Worm (Caenorhabditis elegans) whole organism, young adult: ENCODE measurements around the gene aldo-1.
A peak's percentile ranks its signal among the peaks of the same experiment; 100 is the strongest.

Experiments
- B0019.2 ChIP-seq: fragments of 200-800 bp; sonication (Bioruptor generic); conservative IDR thresholded peaks from 2 replicates; pipeline ENCODE4 v1.3.6; 2022; ENCODE audit warnings: missing genetic modification reagents, missing genetic modification characterization, missing compliant biosample characterization
- B0261.1 ChIP-seq: sonication (generic microtip); optimal IDR thresholded peaks from 2 replicates; lab custom pipeline; 2016; ENCODE audit warnings: mild to moderate bottlenecking, missing genetic modification characterization, moderate library complexity, missing compliant biosample characterization
- F22D6.2 ChIP-seq: sonication (generic microtip); optimal IDR thresholded peaks from 2 replicates; lab custom pipeline; 2016; ENCODE audit warnings: mild to moderate bottlenecking, missing genetic modification characterization, missing compliant biosample characterization
- F33H1.4 ChIP-seq: fragments of 200-800 bp; sonication (Bioruptor generic); IDR thresholded peaks from 2 replicates; pipeline ENCODE4 v1.3.6; 2022; ENCODE audit warnings: missing genetic modification reagents, missing genetic modification characterization, missing compliant biosample characterization
- T07F8.4 ChIP-seq: sonication (generic microtip); optimal IDR thresholded peaks from 2 replicates; lab custom pipeline; 2016; ENCODE audit warnings: mild to moderate bottlenecking, missing genetic modification characterization, moderate library complexity, missing compliant biosample characterization
- Y53G8AR.9 ChIP-seq: fragments of 200-800 bp; sonication (Bioruptor generic); conservative IDR thresholded peaks from 2 replicates; pipeline ENCODE4 v1.3.6; 2022; ENCODE audit warnings: missing genetic modification reagents, missing genetic modification characterization, missing compliant biosample characterization
- Y56A3A.18 ChIP-seq: fragments of 200-800 bp; sonication (Bioruptor generic); IDR thresholded peaks from 2 replicates; pipeline ENCODE4 v1.3.6; 2022; ENCODE audit warnings: missing genetic modification reagents, missing genetic modification characterization, missing compliant biosample characterization
- ama-1 ChIP-seq, 3 experiments: fragments of 150-350 bp in 1 of 3; sonication (generic microtip) in 2 of 3; optimal IDR thresholded peaks; 2 replicates each; lab custom pipeline; 2014 to 2018; ENCODE audit warnings: missing biosample characterization in 2 of 3, missing genetic modification characterization in 2 of 3, missing genetic modification reagents in 2 of 3
- athp-1 ChIP-seq: sonication (generic microtip); optimal IDR thresholded peaks from 2 replicates; lab custom pipeline; 2017; ENCODE audit warnings: mild to moderate bottlenecking, missing genetic modification characterization, missing compliant biosample characterization
- ccch-3 ChIP-seq: fragments of 200-800 bp; sonication (Bioruptor generic); optimal IDR thresholded peaks from 2 replicates; lab custom pipeline; 2018; ENCODE audit warnings: mild to moderate bottlenecking, missing genetic modification characterization, missing compliant biosample characterization
- ceh-79 ChIP-seq: sonication (generic microtip); optimal IDR thresholded peaks from 2 replicates; lab custom pipeline; 2017; ENCODE audit warnings: mild to moderate bottlenecking, missing genetic modification characterization, missing compliant biosample characterization
- dox-1 ChIP-seq: fragments of 200-800 bp; sonication (Bioruptor generic); IDR thresholded peaks from 2 replicates; pipeline ENCODE4 v1.3.6; 2022; ENCODE audit warnings: missing genetic modification reagents, missing genetic modification characterization, missing compliant biosample characterization
- efl-1 ChIP-seq: fragments of 150-350 bp; optimal IDR thresholded peaks from 2 replicates; lab custom pipeline; 2014; ENCODE audit warnings: missing biosample characterization, missing genetic modification reagents, missing genetic modification characterization
- ekl-4 ChIP-seq: fragments of 200-800 bp; sonication (Bioruptor generic); IDR thresholded peaks from 2 replicates; pipeline ENCODE4 v1.3.6; 2022; ENCODE audit warnings: missing genetic modification reagents, missing genetic modification characterization, missing compliant biosample characterization
- fkh-3 ChIP-seq: sonication (generic microtip); optimal IDR thresholded peaks from 2 replicates; lab custom pipeline; 2016; ENCODE audit warnings: mild to moderate bottlenecking, missing genetic modification characterization, missing compliant biosample characterization
- gei-17 ChIP-seq: fragments of 200-800 bp; sonication (Bioruptor generic); optimal IDR thresholded peaks from 2 replicates; lab custom pipeline; 2018; ENCODE audit warnings: mild to moderate bottlenecking, missing genetic modification characterization, missing compliant biosample characterization
- him-1 ChIP-seq: sonication (generic microtip); optimal IDR thresholded peaks from 2 replicates; lab custom pipeline; 2016; ENCODE audit warnings: missing genotype, missing genetic modification reagents, missing genetic modification characterization, missing compliant biosample characterization
- hlh-12 ChIP-seq: sonication (generic microtip); optimal IDR thresholded peaks from 2 replicates; lab custom pipeline; 2016; ENCODE audit warnings: missing genetic modification characterization, missing compliant biosample characterization
- hlh-26 ChIP-seq: fragments of 200-800 bp; sonication (Bioruptor generic); conservative IDR thresholded peaks from 2 replicates; pipeline ENCODE4 v1.3.6; 2022; ENCODE audit warnings: missing genetic modification reagents, missing genetic modification characterization, missing compliant biosample characterization
- hmg-1.2 ChIP-seq: fragments of 200-800 bp; sonication (Bioruptor generic); IDR thresholded peaks from 2 replicates; pipeline ENCODE4 v1.3.6; 2022; ENCODE audit warnings: missing genetic modification reagents, missing genetic modification characterization, missing compliant biosample characterization
- hmg-20 ChIP-seq: fragments of 200-800 bp; sonication (Bioruptor generic); IDR thresholded peaks from 2 replicates; pipeline ENCODE4 v1.3.6; 2022; ENCODE audit warnings: missing genetic modification reagents, missing genetic modification characterization, missing compliant biosample characterization
- lin-40 ChIP-seq: sonication (generic microtip); optimal IDR thresholded peaks from 2 replicates; lab custom pipeline; 2016; ENCODE audit warnings: missing genetic modification characterization, mild to moderate bottlenecking, missing compliant biosample characterization, missing genotype, missing genetic modification reagents
- lin-54 ChIP-seq: fragments of 200-800 bp; sonication (Bioruptor generic); optimal IDR thresholded peaks from 2 replicates; lab custom pipeline; 2018; ENCODE audit warnings: mild to moderate bottlenecking, missing genetic modification characterization, missing compliant biosample characterization
- lir-1 ChIP-seq: fragments of 200-800 bp; sonication (Bioruptor generic); conservative IDR thresholded peaks from 2 replicates; pipeline ENCODE4 v1.3.6; 2022; ENCODE audit warnings: missing genetic modification reagents, missing genetic modification characterization, missing compliant biosample characterization
- lsl-1 ChIP-seq: fragments of 200-800 bp; sonication (Bioruptor generic); optimal IDR thresholded peaks from 2 replicates; lab custom pipeline; 2018; ENCODE audit warnings: mild to moderate bottlenecking, missing genetic modification characterization, moderate library complexity, missing compliant biosample characterization
- madf-10 ChIP-seq: sonication (generic microtip); optimal IDR thresholded peaks from 2 replicates; lab custom pipeline; 2016; ENCODE audit warnings: mild to moderate bottlenecking, missing genetic modification characterization, missing compliant biosample characterization
- madf-6 ChIP-seq: fragments of 200-800 bp; sonication (Bioruptor generic); IDR thresholded peaks from 2 replicates; pipeline ENCODE4 v1.3.6; 2022; ENCODE audit warnings: missing genetic modification reagents, missing genetic modification characterization, missing compliant biosample characterization
- madf-8 ChIP-seq: fragments of 200-800 bp; sonication (Bioruptor generic); conservative IDR thresholded peaks from 2 replicates; pipeline ENCODE4 v1.3.6; 2022; ENCODE audit warnings: missing genetic modification reagents, missing genetic modification characterization, missing compliant biosample characterization
- mcd-1 ChIP-seq: fragments of 200-800 bp; sonication (Bioruptor generic); IDR thresholded peaks from 2 replicates; pipeline ENCODE4 v1.3.6; 2022; ENCODE audit warnings: missing genetic modification reagents, missing genetic modification characterization, missing compliant biosample characterization
- nhr-120 ChIP-seq: fragments of 200-800 bp; sonication (Bioruptor generic); IDR thresholded peaks from 2 replicates; pipeline ENCODE4 v1.3.6; 2022; ENCODE audit warnings: missing genetic modification characterization, missing compliant biosample characterization
- pbrm-1 ChIP-seq: fragments of 200-800 bp; sonication (Bioruptor generic); IDR thresholded peaks from 2 replicates; pipeline ENCODE4 v1.3.6; 2022; ENCODE audit warnings: missing genetic modification reagents, missing genetic modification characterization, missing compliant biosample characterization
- sdz-38 ChIP-seq: sonication (generic microtip); optimal IDR thresholded peaks from 2 replicates; lab custom pipeline; 2016; ENCODE audit warnings: missing genotype, missing genetic modification characterization, missing compliant biosample characterization
- sea-2 ChIP-seq: fragments of 200-800 bp; sonication (Bioruptor generic); IDR thresholded peaks from 2 replicates; pipeline ENCODE4 v1.3.6; 2022; ENCODE audit warnings: missing genetic modification characterization, missing compliant biosample characterization
- unc-62 ChIP-seq: fragments of 150-350 bp; optimal IDR thresholded peaks from 2 replicates; lab custom pipeline; 2014; ENCODE audit warnings: missing biosample characterization, missing genetic modification reagents, missing genetic modification characterization
- xnd-1 ChIP-seq: sonication (generic microtip); optimal IDR thresholded peaks from 2 replicates; lab custom pipeline; 2016; ENCODE audit warnings: missing genotype, missing genetic modification reagents, missing genetic modification characterization, missing compliant biosample characterization
- zim-3 ChIP-seq: sonication (generic microtip); optimal IDR thresholded peaks from 2 replicates; lab custom pipeline; 2017; ENCODE audit warnings: mild to moderate bottlenecking, missing genetic modification characterization, moderate library complexity, missing compliant biosample characterization
- ztf-26 ChIP-seq: sonication (generic microtip); optimal IDR thresholded peaks from 2 replicates; lab custom pipeline; 2017; ENCODE audit warnings: missing genetic modification characterization, missing compliant biosample characterization

Gene aldo-1

DNA sequence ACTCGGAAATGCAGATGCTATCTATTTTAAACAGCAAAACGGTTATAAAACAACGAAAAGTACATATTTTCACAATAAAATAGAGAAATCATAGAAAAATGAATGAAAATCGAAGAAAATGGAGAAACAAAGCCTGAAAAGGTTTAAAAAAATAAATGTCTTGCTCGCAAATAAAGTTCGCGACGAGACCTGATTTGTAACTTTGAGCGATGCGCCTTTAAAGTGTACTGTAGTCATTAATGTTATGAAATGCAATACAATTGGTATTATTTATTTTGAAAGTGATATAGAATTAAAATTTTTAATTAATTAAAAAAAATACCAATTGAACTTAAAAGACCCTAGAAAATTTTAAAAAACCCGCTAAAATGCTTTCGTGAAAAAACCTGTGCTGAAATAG lies 3.5 kb downstream of the aldo-1 start:
- no peak for TF ChIP-seq ama-1 (optimal IDR thresholded peaks at IDR 0.05; lab: Kevin White, UChicago)
- TF ChIP-seq ama-1 (GFP tag; optimal IDR thresholded peaks at IDR 0.05; lab: Kevin White, UChicago), result no peak
- peak; percentile 70 for TF ChIP-seq madf-6 (GFP tag; lab: Robert Waterston, UW)
- peak; percentile 41; the same call in 1 of the 2 replicates for TF ChIP-seq madf-8 (GFP tag; lab: Robert Waterston, UW)
- TF ChIP-seq F33H1.4 (GFP tag; lab: Robert Waterston, UW), result peak; percentile 77
- TF ChIP-seq lsl-1 (GFP tag; lab: Kevin White, UChicago), result peak; percentile 81
- TF ChIP-seq xnd-1 (tag; lab: Kevin White, UChicago), result peak; percentile 59
- no peak for TF ChIP-seq pbrm-1
- no peak for TF ChIP-seq madf-10 (tag; lab: Kevin White, UChicago)

DNA sequence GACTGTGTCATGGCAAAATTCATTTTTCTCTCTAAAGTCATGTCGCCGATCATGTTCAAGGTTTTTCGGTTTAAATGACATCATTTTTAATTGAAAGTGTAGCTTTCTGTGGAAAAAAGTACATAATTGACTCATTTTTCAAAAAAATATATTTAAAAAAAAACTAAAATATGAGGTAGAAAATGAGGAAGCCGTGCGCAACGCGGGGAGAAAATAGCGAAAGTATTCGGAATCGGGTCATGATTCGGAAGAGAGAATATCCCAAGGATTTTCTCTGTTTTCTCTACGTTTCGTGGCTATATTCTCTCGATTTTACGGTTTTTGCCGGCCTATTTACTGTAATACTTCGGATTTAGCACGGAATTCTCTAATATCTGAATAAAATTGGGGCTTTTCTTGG lies 4.0 kb downstream of the aldo-1 start:
- TF ChIP-seq hmg-20 (GFP tag; lab: Robert Waterston, UW), result no peak
- TF ChIP-seq dox-1, result no peak
- no peak for TF ChIP-seq madf-6 (GFP tag; lab: Robert Waterston, UW)
- TF ChIP-seq athp-1 (tag; lab: Kevin White, UChicago), result no peak
- TF ChIP-seq sdz-38 (tag; lab: Kevin White, UChicago), result no peak
- TF ChIP-seq B0019.2, result no peak
- no peak for TF ChIP-seq hlh-12 (tag; lab: Kevin White, UChicago)
- TF ChIP-seq F22D6.2 (tag; lab: Kevin White, UChicago), result no peak
- TF ChIP-seq zim-3 (tag; lab: Kevin White, UChicago), result no peak
- no peak for TF ChIP-seq lir-1 (GFP tag; lab: Robert Waterston, UW)
- TF ChIP-seq lin-54, result no peak
- TF ChIP-seq efl-1 (GFP tag; lab: Kevin White, UChicago), result no peak
- no peak for TF ChIP-seq ekl-4
- no peak for TF ChIP-seq unc-62 (GFP tag; lab: Kevin White, UChicago)
- TF ChIP-seq pbrm-1, result no peak
- TF ChIP-seq gei-17 (GFP tag; lab: Kevin White, UChicago), result no peak

DNA sequence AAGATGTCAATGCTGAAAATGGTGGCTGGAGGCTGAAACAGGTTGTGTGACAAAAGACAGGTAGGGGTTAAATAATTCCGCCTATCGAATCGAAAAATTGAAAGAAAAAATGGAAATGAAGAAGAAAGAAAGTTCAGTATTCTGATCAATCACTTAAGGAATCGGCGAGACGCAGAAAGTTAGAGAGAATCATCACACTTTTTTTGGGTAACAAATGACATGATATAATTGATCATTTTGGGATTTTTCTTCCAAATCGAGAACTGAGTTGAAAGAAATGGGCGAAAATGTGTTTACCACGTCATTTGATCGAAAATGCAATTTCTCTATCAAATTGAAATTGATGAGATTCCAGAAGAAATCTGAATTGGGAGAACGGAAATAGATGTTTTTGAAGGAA lies 8.7 kb downstream of the aldo-1 start:
- TF ChIP-seq B0261.1 (tag; lab: Kevin White, UChicago), result no peak
- TF ChIP-seq lin-40, result peak; percentile 20
- peak; percentile 67 for TF ChIP-seq ztf-26 (tag; lab: Kevin White, UChicago)
- TF ChIP-seq, all 124 proteins: peak for 2

DNA sequence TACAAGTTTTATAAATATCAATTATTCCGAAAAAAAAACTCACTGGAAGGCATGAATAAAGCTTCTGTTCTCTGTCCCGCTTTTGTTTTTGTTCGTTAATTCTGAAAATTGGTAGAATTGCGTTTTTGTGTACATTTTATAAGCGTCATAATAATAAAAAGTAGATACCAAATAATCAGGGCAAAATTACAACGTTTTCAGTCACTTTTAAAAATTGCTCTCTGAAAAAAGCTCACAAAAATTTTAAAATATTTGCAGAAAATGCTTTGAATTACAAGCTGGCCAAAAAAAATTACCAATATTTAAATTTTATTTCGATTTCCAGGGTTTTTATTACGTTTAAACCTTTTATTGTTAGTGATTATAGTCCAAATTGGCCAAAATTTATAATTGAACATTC lies 9.5 kb downstream of the aldo-1 start, which contains the start of gene scav-2:
Gene scav-2, minus strand, starts transcription at position 101 of the 400 bp plus-strand sequence.
- no peak for TF ChIP-seq ccch-3 (GFP tag; lab: Kevin White, UChicago)
- TF ChIP-seq sea-2 (GFP tag; lab: Robert Waterston, UW), result no peak
- no peak for TF ChIP-seq Y56A3A.18 (GFP tag; lab: Robert Waterston, UW)
- TF ChIP-seq hlh-26 (GFP tag; lab: Robert Waterston, UW), result no peak
- no peak for TF ChIP-seq Y53G8AR.9 (GFP tag; lab: Robert Waterston, UW)
- TF ChIP-seq him-1 (tag; lab: Kevin White, UChicago), result no peak
- no peak for TF ChIP-seq ceh-79
- no peak for TF ChIP-seq hmg-1.2 (GFP tag; lab: Robert Waterston, UW)
- no peak for TF ChIP-seq mcd-1 (GFP tag; lab: Robert Waterston, UW)
- TF ChIP-seq T07F8.4 (tag; lab: Kevin White, UChicago), result no peak
- no peak for TF ChIP-seq nhr-120 (GFP tag; lab: Robert Waterston, UW)
- no peak for TF ChIP-seq dox-1
- TF ChIP-seq fkh-3, result no peak
- no peak for TF ChIP-seq ama-1 (optimal IDR thresholded peaks at IDR 0.05; lab: Kevin White, UChicago)
- no peak for TF ChIP-seq ama-1 (GFP tag; optimal IDR thresholded peaks at IDR 0.05; lab: Kevin White, UChicago)
- no peak for TF ChIP-seq athp-1 (tag; lab: Kevin White, UChicago)
